Worm (Caenorhabditis elegans): ENCODE measurements around the gene T25B2.4.

T25B2.4 gene

ce11 chrX:6204696-6205232 is 26.7 kb downstream of the T25B2.4 start, which contains the start of gene bca-1:
bca-1 (minus strand) TSS chrX:6204746.
- no peak for TF ChIP-seq ztf-16 (tag; optimal IDR thresholded peaks at IDR 0.05)
- no peak for TF ChIP-seq pat-9 (tag; optimal IDR thresholded peaks at IDR 0.05)
- TF ChIP-seq ceh-19 (GFP tag; optimal IDR thresholded peaks at IDR 0.05): no peak
- TF ChIP-seq hlh-13 (GFP tag; optimal IDR thresholded peaks at IDR 0.05): no peak
- no peak for TF ChIP-seq ceh-22 (tag; optimal IDR thresholded peaks at IDR 0.05)
- TF ChIP-seq ceh-34 (tag; optimal IDR thresholded peaks at IDR 0.05): no peak
- TF ChIP-seq odd-2 (tag; optimal IDR thresholded peaks at IDR 0.05): no peak
- TF ChIP-seq sdc-2 (tag; optimal IDR thresholded peaks at IDR 0.05): no peak
- no peak for TF ChIP-seq K02D7.2 (tag; optimal IDR thresholded peaks at IDR 0.05)
- no peak for TF ChIP-seq nhr-232 (tag; optimal IDR thresholded peaks at IDR 0.05)
- TF ChIP-seq pag-3 (tag; optimal IDR thresholded peaks at IDR 0.05; ENCODE audit: borderline replicate concordance): no peak
- no peak for TF ChIP-seq sox-2 (GFP tag; IDR thresholded peaks at IDR 0.05)
- TF ChIP-seq pros-1 (tag; optimal IDR thresholded peaks at IDR 0.05): no peak

DNA sequence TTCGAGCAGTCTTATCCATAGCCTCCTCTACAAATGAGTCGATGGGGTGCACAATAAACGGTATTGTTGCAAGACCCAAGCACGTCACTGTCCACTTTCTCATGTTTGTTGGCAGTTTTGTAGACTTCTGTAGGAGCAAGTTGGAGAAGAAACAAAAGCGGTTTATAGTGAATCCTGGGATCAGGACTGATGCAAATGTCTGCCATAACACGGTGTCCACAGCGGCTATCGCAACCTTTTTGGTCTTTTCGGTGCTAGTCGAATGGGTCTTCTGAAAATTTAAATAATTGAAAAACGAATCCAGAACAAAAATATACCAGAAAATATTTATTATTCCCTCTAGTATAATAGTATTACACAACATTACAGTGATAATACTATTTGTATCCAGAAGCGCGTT is 27.3 kb downstream of the T25B2.4 start:
- TF ChIP-seq madf-2 (tag; optimal IDR thresholded peaks at IDR 0.05): no peak
- no peak for TF ChIP-seq mec-3 (tag; optimal IDR thresholded peaks at IDR 0.05; ENCODE audit: borderline replicate concordance)
- no peak for TF ChIP-seq Y22D7AL.16 (tag; optimal IDR thresholded peaks at IDR 0.05)
- TF ChIP-seq ceh-18 (tag; optimal IDR thresholded peaks at IDR 0.05): no peak
- TF ChIP-seq hlh-13 (GFP tag; optimal IDR thresholded peaks at IDR 0.05): no peak
- TF ChIP-seq dve-1 (tag; optimal IDR thresholded peaks at IDR 0.05): no peak
- no peak for TF ChIP-seq pha-4 (tag; optimal IDR thresholded peaks at IDR 0.05)
- TF ChIP-seq pqm-1 (tag; optimal IDR thresholded peaks at IDR 0.05): no peak
- no peak for TF ChIP-seq lim-6 (tag; optimal IDR thresholded peaks at IDR 0.05)
- no peak for TF ChIP-seq nfya-1 (tag; optimal IDR thresholded peaks at IDR 0.05)
- TF ChIP-seq pat-9 (tag; optimal IDR thresholded peaks at IDR 0.05): no peak
- no peak for TF ChIP-seq unc-86 (tag; optimal IDR thresholded peaks at IDR 0.05)
- TF ChIP-seq fkh-10 (GFP tag; optimal IDR thresholded peaks at IDR 0.05): no peak
- no peak for TF ChIP-seq ref-2 (tag; optimal IDR thresholded peaks at IDR 0.05)
- no peak for TF ChIP-seq rnt-1 (tag; optimal IDR thresholded peaks at IDR 0.05)
- no peak for TF ChIP-seq fax-1 (tag; optimal IDR thresholded peaks at IDR 0.05)
- TF ChIP-seq elt-2 (tag; optimal IDR thresholded peaks at IDR 0.05): no peak
- TF ChIP-seq ceh-9 (tag; optimal IDR thresholded peaks at IDR 0.05): no peak
- no peak for TF ChIP-seq fkh-6 (tag; optimal IDR thresholded peaks at IDR 0.05)
- TF ChIP-seq pag-3 (tag; optimal IDR thresholded peaks at IDR 0.05; ENCODE audit: borderline replicate concordance): no peak

ce11 chrX:6206305-6206704 is 28.3 kb downstream of the T25B2.4 start, which contains the start of gene mtp-18:
mtp-18 (minus strand) TSS chrX:6206405.
- no peak for TF ChIP-seq ceh-2 (tag; optimal IDR thresholded peaks at IDR 0.05)
- no peak for TF ChIP-seq ztf-16 (tag; optimal IDR thresholded peaks at IDR 0.05)
- TF ChIP-seq unc-55 (GFP tag; optimal IDR thresholded peaks at IDR 0.05): no peak
- TF ChIP-seq F13H6.1 (tag; optimal IDR thresholded peaks at IDR 0.05): no peak
- no peak for TF ChIP-seq pha-4 (tag; optimal IDR thresholded peaks at IDR 0.05)
- TF ChIP-seq fkh-6 (tag; optimal IDR thresholded peaks at IDR 0.05): no peak
- TF ChIP-seq hlh-8 (tag; optimal IDR thresholded peaks at IDR 0.05): no peak
- no peak for TF ChIP-seq unc-42 (tag; optimal IDR thresholded peaks at IDR 0.05)
- TF ChIP-seq lim-6 (tag; optimal IDR thresholded peaks at IDR 0.05): no peak

DNA sequence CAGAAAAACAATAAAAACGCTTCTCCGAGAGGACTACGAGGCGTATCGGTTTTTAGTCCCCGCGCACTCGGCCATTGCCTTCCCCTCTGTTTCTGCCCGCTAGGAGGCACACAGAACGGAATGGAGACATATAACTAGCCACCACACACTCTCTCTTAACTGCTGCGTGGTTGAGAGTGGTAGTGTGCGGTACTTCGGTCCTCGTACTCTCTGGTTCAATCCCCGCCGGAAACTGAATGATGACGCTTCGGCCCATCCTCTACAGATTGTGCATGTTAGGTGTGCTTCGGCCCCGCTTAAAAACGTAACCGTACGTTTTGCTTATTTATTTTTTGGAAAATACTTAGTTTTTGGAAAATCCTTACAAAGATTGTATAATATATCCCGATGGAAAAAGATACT is 29.6 kb downstream of the T25B2.4 start, which contains the start of gene T13C5.6:
T13C5.6 (minus strand) TSS at position 1 of the 402 bp plus-strand sequence.
- TF ChIP-seq ceh-24 (tag; optimal IDR thresholded peaks at IDR 0.05) (peak; percentile 96), unc-3 (GFP tag; conservative IDR thresholded peaks at IDR 0.05) (peak; percentile 98), unc-3 (tag; optimal IDR thresholded peaks at IDR 0.05) (peak; percentile 95), ceh-45 (GFP tag; IDR thresholded peaks at IDR 0.05) (peak; percentile 92), ama-1 (optimal IDR thresholded peaks at IDR 0.05) (no peak), ceh-9 (tag; optimal IDR thresholded peaks at IDR 0.05) (peak; percentile 96), ceh-18 (tag; optimal IDR thresholded peaks at IDR 0.05) (peak; percentile 97), ceh-34 (tag; optimal IDR thresholded peaks at IDR 0.05) (peak; percentile 98), unc-55 (GFP tag; optimal IDR thresholded peaks at IDR 0.05) (peak; percentile 47), K09A11.1 (tag; optimal IDR thresholded peaks at IDR 0.05; ENCODE audit: insufficient read depth) (peak; percentile 82), lin-11 (tag; optimal IDR thresholded peaks at IDR 0.05) (peak; percentile 92), pat-9 (tag; optimal IDR thresholded peaks at IDR 0.05) (peak; percentile 98), C38D4.7 (GFP tag; optimal IDR thresholded peaks at IDR 0.05) (peak; percentile 94), pax-1 (tag; optimal IDR thresholded peaks at IDR 0.05) (no peak), che-1 (tag; optimal IDR thresholded peaks at IDR 0.05) (peak; percentile 95), rnt-1 (tag; optimal IDR thresholded peaks at IDR 0.05) (peak; percentile 98), dmd-4 (tag; optimal IDR thresholded peaks at IDR 0.05; ENCODE audit: borderline replicate concordance) (peak; percentile 96), K02D7.2 (tag; optimal IDR thresholded peaks at IDR 0.05) (peak; percentile 93), sox-2 (GFP tag; IDR thresholded peaks at IDR 0.05) (peak; percentile 96), npax-4 (tag; optimal IDR thresholded peaks at IDR 0.05) (peak; percentile 94), unc-42 (tag; optimal IDR thresholded peaks at IDR 0.05) (peak; percentile 97)
